Fruit fly (Drosophila melanogaster): ENCODE results near the gene CG14053.
A peak's percentile ranks its signal among the peaks of the same experiment; 100 is the strongest.

CG14053 gene

DNA sequence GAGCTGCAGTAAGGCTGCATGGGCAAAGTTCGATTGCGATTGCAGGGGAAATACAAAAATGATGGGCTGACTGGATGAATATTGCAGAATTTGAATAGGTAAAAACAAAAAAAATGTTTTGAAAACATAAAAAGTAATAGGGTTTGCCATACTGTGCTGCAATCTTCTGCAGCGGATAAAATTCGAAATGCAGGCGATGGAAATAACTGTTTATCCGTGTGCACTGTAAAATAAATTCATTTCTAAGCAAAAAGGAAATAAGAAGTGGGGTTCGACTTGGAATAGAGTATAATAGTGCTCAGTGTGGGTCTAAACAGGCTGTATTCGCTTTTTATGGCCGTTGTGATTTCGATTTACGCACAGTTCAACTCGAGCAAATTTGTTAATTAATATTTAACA, at the start of gene CG14053:
Gene CG14053, minus strand, starts transcription at position 101 of the 399 bp plus-strand sequence.
- no peak for TF ChIP-seq CG12605 (GFP tag; IDR thresholded peaks at IDR 0.05)
- TF ChIP-seq CG4496 (GFP tag; IDR thresholded peaks at IDR 0.05) = no peak

DNA sequence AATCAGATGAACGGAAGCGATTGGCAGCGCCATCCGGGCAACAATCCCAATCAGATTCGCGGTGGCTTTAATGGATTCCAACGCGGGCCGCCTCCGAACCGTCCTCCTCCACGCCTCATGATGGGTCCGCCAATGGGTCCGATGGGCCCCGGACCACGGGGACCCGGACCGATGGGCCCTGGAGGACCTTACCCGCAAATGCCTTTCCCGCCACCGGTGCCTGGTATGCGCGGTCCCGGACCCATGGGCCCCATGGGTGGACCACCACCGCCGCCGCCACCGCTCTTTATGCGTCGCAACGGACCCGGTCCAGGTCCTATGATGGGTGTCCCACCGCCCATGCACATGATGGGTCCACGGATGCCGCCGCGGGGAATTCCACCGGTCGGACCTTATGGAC, 49.2 kb upstream of the CG14053 start:
- TF ChIP-seq CG14655 (GFP tag; optimal IDR thresholded peaks at IDR 0.05) (no peak), fd96Ca (GFP tag; IDR thresholded peaks at IDR 0.05) (no peak), CG9948 (tag; optimal IDR thresholded peaks at IDR 0.05) (no peak), Pif1B (GFP tag; optimal IDR thresholded peaks at IDR 0.05) (no peak)

DNA sequence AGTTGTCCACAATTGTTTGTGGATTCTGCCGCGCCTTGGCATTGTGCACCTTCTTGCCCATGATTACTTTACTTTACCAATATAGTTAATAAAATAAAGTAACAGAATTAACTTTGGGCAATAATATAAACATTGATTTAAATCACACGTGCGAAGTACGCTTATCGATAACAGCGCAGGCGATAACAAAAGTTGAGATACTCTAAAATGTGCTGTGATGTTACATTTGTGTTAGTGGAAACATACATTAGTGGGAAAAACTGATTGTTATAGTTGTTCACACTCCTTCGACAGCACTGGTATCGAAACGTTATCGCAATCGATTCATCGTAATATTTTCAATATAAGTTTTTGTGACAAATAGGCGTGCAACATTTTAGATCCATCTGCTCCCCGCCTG, 48.1 kb upstream of the CG14053 start, which contains the start of gene kz:
Gene kz, minus strand, starts transcription at position 194 of the 400 bp plus-strand sequence.
- TF ChIP-seq D1 (tag; optimal IDR thresholded peaks at IDR 0.05) (no peak), gl (tag; optimal IDR thresholded peaks at IDR 0.05) (no peak), CG8159 (tag; optimal IDR thresholded peaks at IDR 0.05) (no peak), CG8301 (tag; optimal IDR thresholded peaks at IDR 0.05) (no peak), Ets98B (GFP tag; IDR thresholded peaks at IDR 0.05) (no peak), CG34367 (tag; optimal IDR thresholded peaks at IDR 0.05) (no peak), rn (GFP tag; IDR thresholded peaks at IDR 0.05) (no peak), Snoo (tag; optimal IDR thresholded peaks at IDR 0.05) (no peak)

DNA sequence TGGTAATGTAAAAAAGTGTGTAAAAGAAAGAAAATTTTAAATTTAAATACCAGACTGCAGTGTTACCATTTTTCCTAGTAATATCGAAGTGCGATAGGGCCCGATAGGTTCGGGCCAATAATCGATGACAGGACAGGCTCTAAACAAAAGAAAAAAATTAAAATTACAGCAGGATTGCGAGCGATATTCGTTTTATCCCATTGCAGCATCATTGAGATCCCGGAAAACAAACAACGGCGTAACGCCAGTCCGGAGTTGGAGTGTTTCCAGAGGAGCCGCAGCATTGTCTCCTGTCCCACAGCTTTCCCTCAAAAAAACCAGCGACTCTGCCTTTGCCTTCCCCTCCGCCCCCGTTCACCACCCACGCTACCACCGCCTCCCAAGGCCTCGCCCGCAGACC, 31.4 kb upstream of the CG14053 start, which contains the start of gene pcx:
Gene pcx, plus strand, starts transcription at position 159 of the 400 bp plus-strand sequence.
- TF ChIP-seq Ets98B (GFP tag; IDR thresholded peaks at IDR 0.05) = no peak
- TF ChIP-seq fd96Ca (GFP tag; IDR thresholded peaks at IDR 0.05) = no peak
- no peak for TF ChIP-seq CG14655 (GFP tag; optimal IDR thresholded peaks at IDR 0.05)
- no peak for TF ChIP-seq Pif1B (GFP tag; optimal IDR thresholded peaks at IDR 0.05)
- TF ChIP-seq CG10348 (GFP tag; IDR thresholded peaks at IDR 0.05) = no peak
- no peak for TF ChIP-seq CG13204 (GFP tag; optimal IDR thresholded peaks at IDR 0.05)
- TF ChIP-seq CG32121 (GFP tag; IDR thresholded peaks at IDR 0.05) = no peak
- TF ChIP-seq CG34367 (tag; optimal IDR thresholded peaks at IDR 0.05) = no peak

DNA sequence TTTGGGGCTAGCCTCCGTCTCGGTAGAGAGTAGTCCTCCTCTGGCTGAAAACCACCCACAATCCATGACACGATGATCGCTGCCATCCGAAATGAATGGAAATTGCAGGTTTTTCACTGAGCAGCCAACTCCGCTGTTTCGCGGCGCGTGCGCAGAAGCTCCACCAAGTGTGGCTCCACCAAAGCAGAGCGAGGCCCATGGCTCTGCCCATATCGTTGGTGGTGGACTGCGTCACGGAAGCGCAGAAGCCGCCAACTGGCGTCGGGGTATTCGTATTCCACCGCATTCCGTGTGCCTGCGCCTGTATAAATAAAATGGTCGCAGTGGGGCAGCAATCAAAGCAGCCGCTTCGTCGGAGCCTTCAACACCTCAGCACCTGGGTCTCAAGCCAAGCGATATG, 29.7 kb upstream of the CG14053 start, which contains the start of gene CG14052:
Gene CG14052, plus strand, starts transcription at position 301 of the 400 bp plus-strand sequence.
- TF ChIP-seq EcR (GFP tag; optimal IDR thresholded peaks at IDR 0.05) = no peak
- TF ChIP-seq fd96Ca (GFP tag; IDR thresholded peaks at IDR 0.05) = no peak
- TF ChIP-seq D1 (tag; optimal IDR thresholded peaks at IDR 0.05) = no peak
- TF ChIP-seq CG8159 (tag; optimal IDR thresholded peaks at IDR 0.05) = no peak
- TF ChIP-seq Pif1B (GFP tag; optimal IDR thresholded peaks at IDR 0.05) = no peak
- TF ChIP-seq rn (GFP tag; IDR thresholded peaks at IDR 0.05) = no peak
- no peak for TF ChIP-seq CG32121 (GFP tag; IDR thresholded peaks at IDR 0.05)
- no peak for TF ChIP-seq CG34367 (tag; optimal IDR thresholded peaks at IDR 0.05)
- TF ChIP-seq CG9948 (tag; optimal IDR thresholded peaks at IDR 0.05) = no peak

DNA sequence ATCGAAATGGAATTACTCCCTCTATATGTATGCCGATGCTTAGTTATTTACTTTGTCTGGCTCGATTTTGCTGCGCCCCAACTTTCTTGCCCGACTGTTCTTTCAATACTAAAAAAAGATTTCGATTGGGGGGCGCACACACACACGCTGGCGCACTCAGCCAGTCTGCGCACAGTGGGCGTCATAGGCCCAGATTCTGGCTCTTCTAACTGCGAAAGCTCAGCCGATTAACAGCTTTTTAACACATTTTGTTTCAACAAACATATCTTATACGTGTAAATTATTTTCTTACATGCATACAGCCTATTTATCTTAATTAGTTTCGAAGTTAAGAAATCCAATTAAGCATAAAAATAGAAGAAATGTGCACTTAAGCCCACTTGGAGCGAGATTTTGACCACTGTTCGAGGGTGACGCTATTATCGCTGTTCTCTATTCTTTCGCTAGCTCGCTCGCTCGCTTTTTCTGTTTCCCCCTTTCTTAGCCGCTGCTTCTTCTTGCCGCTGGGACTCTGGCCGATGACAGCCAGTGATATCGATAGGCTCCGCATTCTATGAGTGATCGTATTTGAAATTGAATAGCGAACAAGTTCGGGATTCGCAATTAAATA, 28.6 kb upstream of the CG14053 start, which contains the start of gene Vinc:
Gene Vinc, minus strand, starts transcription at position 387 of the 610 bp plus-strand sequence.
- TF ChIP-seq Pif1A (GFP tag; optimal IDR thresholded peaks at IDR 0.05) (peak; percentile 92), fd96Ca (GFP tag; IDR thresholded peaks at IDR 0.05) (peak; percentile 92), CG8159 (tag; optimal IDR thresholded peaks at IDR 0.05) (peak; percentile 94), CG4496 (GFP tag; IDR thresholded peaks at IDR 0.05) (peak; percentile 84), CG8301 (tag; optimal IDR thresholded peaks at IDR 0.05) (peak; percentile 93), D1 (tag; optimal IDR thresholded peaks at IDR 0.05) (no peak), gl (tag; optimal IDR thresholded peaks at IDR 0.05) (peak; percentile 85), rn (GFP tag; IDR thresholded peaks at IDR 0.05) (peak; percentile 40; the same call in 1 of the 2 replicates), Ets98B (GFP tag; IDR thresholded peaks at IDR 0.05) (peak; percentile 88), CG9948 (tag; optimal IDR thresholded peaks at IDR 0.05) (peak; percentile 79), CG14655 (GFP tag; optimal IDR thresholded peaks at IDR 0.05) (peak; percentile 94), EcR (GFP tag; optimal IDR thresholded peaks at IDR 0.05) (peak; percentile 72), CG12605 (GFP tag; IDR thresholded peaks at IDR 0.05) (peak; percentile 45; the same call in 1 of the 2 replicates), CG15710 (tag; optimal IDR thresholded peaks at IDR 0.05) (peak; percentile 79), CG32121 (GFP tag; IDR thresholded peaks at IDR 0.05) (peak; percentile 90), CG13204 (GFP tag; optimal IDR thresholded peaks at IDR 0.05) (no peak), Snoo (tag; optimal IDR thresholded peaks at IDR 0.05) (peak; percentile 90), CG17806 (tag; optimal IDR thresholded peaks at IDR 0.05) (peak; percentile 86), CG10348 (GFP tag; IDR thresholded peaks at IDR 0.05) (peak; percentile 34; the same call in 1 of the 2 replicates), Pif1B (GFP tag; optimal IDR thresholded peaks at IDR 0.05) (peak; percentile 87), CG34367 (tag; optimal IDR thresholded peaks at IDR 0.05) (peak; percentile 80)

DNA sequence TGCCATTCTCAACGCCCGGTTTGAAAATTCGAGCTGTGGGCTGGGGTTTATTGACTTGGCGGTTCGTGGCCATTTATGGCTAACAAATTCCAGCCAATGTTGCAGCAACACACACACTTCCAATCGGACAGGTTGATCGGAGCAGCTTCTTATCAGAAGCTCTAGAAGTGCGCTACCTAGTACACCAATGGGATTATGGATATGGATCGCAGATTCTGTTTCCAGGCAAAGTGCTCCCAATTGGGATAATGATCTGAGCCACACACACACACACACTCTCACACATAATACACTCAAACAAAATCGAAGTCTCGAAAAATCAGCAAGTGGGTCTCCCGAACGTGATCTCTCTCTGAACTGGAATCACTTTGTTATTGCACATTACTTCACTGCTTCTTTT, 27.9 kb upstream of the CG14053 start:
- TF ChIP-seq D1 (tag; optimal IDR thresholded peaks at IDR 0.05) (no peak), CG8159 (tag; optimal IDR thresholded peaks at IDR 0.05) (no peak), CG8301 (tag; optimal IDR thresholded peaks at IDR 0.05) (no peak), EcR (GFP tag; optimal IDR thresholded peaks at IDR 0.05) (no peak), CG12605 (GFP tag; IDR thresholded peaks at IDR 0.05) (no peak), CG4496 (GFP tag; IDR thresholded peaks at IDR 0.05) (no peak), CG14655 (GFP tag; optimal IDR thresholded peaks at IDR 0.05) (no peak), CG9948 (tag; optimal IDR thresholded peaks at IDR 0.05) (no peak), CG32121 (GFP tag; IDR thresholded peaks at IDR 0.05) (no peak), gl (tag; optimal IDR thresholded peaks at IDR 0.05) (no peak), Pif1A (GFP tag; optimal IDR thresholded peaks at IDR 0.05) (no peak), CG10348 (GFP tag; IDR thresholded peaks at IDR 0.05) (no peak), rn (GFP tag; IDR thresholded peaks at IDR 0.05) (no peak), Pif1B (GFP tag; optimal IDR thresholded peaks at IDR 0.05) (no peak), CG13204 (GFP tag; optimal IDR thresholded peaks at IDR 0.05) (no peak), Ets98B (GFP tag; IDR thresholded peaks at IDR 0.05) (no peak)

Measured in whole organism, pupa.